Fruit fly (Drosophila melanogaster) whole organism, embryonic: ENCODE measurements around the gene pes.

ENCODE experiments used
- Antp ChIP-seq: fragments of 200-800 bp; sonication (Bioruptor generic); optimal IDR thresholded peaks from 3 replicates; lab custom pipeline; 2016; ENCODE audit warnings: missing biosample characterization, missing genetic modification characterization
- BtbVII ChIP-seq: fragments of 200-800 bp; sonication (Bioruptor generic); optimal IDR thresholded peaks from 3 replicates; lab custom pipeline; 2017; ENCODE audit warnings: missing biosample characterization, mild to moderate bottlenecking, missing genetic modification characterization
- CG12219 ChIP-seq: fragments of 200-800 bp; sonication (Bioruptor generic); optimal IDR thresholded peaks from 3 replicates; lab custom pipeline; 2018; ENCODE audit warnings: missing biosample characterization, mild to moderate bottlenecking, missing genetic modification characterization
- CG15696 ChIP-seq: fragments of 200-800 bp; sonication (Bioruptor generic); optimal IDR thresholded peaks from 2 replicates; lab custom pipeline; 2019; ENCODE audit warnings: missing biosample characterization, mild to moderate bottlenecking, missing genetic modification characterization, moderate library complexity
- CG1602 ChIP-seq: fragments of 200-800 bp; sonication (Bioruptor generic); optimal IDR thresholded peaks from 3 replicates; lab custom pipeline; 2016; ENCODE audit warnings: missing biosample characterization, missing genetic modification characterization
- CG18476 ChIP-seq: fragments of 200-800 bp; sonication (Bioruptor generic); optimal IDR thresholded peaks from 2 replicates; lab custom pipeline; 2016; ENCODE audit warnings: missing biosample characterization, mild to moderate bottlenecking, missing genetic modification characterization
- CG18619 ChIP-seq: fragments of 200-800 bp; sonication (Bioruptor generic); optimal IDR thresholded peaks from 3 replicates; lab custom pipeline; 2017; ENCODE audit warnings: missing biosample characterization, mild to moderate bottlenecking, missing genetic modification characterization
- CG2712 ChIP-seq: fragments of 200-800 bp; optimal IDR thresholded peaks from 3 replicates; lab custom pipeline; 2019; ENCODE audit warnings: missing biosample characterization, mild to moderate bottlenecking, missing genetic modification characterization, moderate library complexity
- CG30431 ChIP-seq: fragments of 200-800 bp; sonication (Bioruptor generic); optimal IDR thresholded peaks from 2 replicates; lab custom pipeline; 2017; ENCODE audit warnings: missing biosample characterization, missing genetic modification characterization
- CG34422 ChIP-seq: fragments of 200-800 bp; sonication (Bioruptor generic); IDR thresholded peaks from 3 replicates; pipeline ENCODE4 v1.3.6; 2022; ENCODE audit warnings: missing biosample characterization, missing genetic modification characterization
- CG3847 ChIP-seq: fragments of 200-800 bp; sonication (Bioruptor generic); IDR thresholded peaks from 2 replicates; pipeline ENCODE4 v1.3.6; 2022; ENCODE audit warnings: missing biosample characterization, missing genetic modification characterization
- CG4404 ChIP-seq: fragments of 200-800 bp; sonication (Bioruptor generic); IDR thresholded peaks from 2 replicates; pipeline ENCODE4 v1.3.6; 2022; ENCODE audit warnings: missing biosample characterization, missing genetic modification characterization
- CG7372 ChIP-seq: fragments of 200-800 bp; sonication (Bioruptor generic); IDR thresholded peaks from 2 replicates; pipeline ENCODE4 v1.3.6; 2022; ENCODE audit warnings: missing biosample characterization, missing genetic modification characterization
- CG8089 ChIP-seq: fragments of 200-800 bp; sonication (Bioruptor generic); optimal IDR thresholded peaks from 3 replicates; lab custom pipeline; 2016; ENCODE audit warnings: missing biosample characterization, missing genetic modification characterization
- CG8290 ChIP-seq, 3 experiments: fragments of 200-800 bp; sonication (Bioruptor generic); optimal IDR thresholded peaks; 2 replicates each; lab custom pipeline; 2016 to 2019; ENCODE audit warnings: missing biosample characterization in 3 of 3, missing genetic modification characterization in 3 of 3, mild to moderate bottlenecking in 2 of 3, moderate library complexity in 1 of 3
- CG8765 ChIP-seq: fragments of 200-800 bp; sonication (Bioruptor generic); IDR thresholded peaks from 2 replicates; pipeline ENCODE4 v1.3.6; 2022; ENCODE audit warnings: missing biosample characterization, missing genetic modification characterization
- CG9727 ChIP-seq: fragments of 200-800 bp; sonication (Bioruptor generic); optimal IDR thresholded peaks from 3 replicates; lab custom pipeline; 2017; ENCODE audit warnings: missing biosample characterization, mild to moderate bottlenecking, missing genetic modification characterization
- CG9797 ChIP-seq: fragments of 200-800 bp; sonication (Bioruptor generic); optimal IDR thresholded peaks from 3 replicates; lab custom pipeline; 2018; ENCODE audit warnings: missing biosample characterization, mild to moderate bottlenecking, missing genetic modification characterization
- Eip74EF ChIP-seq, 2 experiments: fragments of 200-800 bp in 1 of 2; fragments of >200 bp in 1 of 2; sonication (Bioruptor generic) in 1 of 2; optimal IDR thresholded peaks; 2 replicates each; lab custom pipeline; 2017 to 2019; ENCODE audit warnings: missing biosample characterization in 2 of 2, missing genetic modification characterization in 2 of 2, mild to moderate bottlenecking in 1 of 2, moderate library complexity in 1 of 2
- Fer2 ChIP-seq: fragments of 200-800 bp; sonication (Bioruptor generic); optimal IDR thresholded peaks from 2 replicates; lab custom pipeline; 2018; ENCODE audit warnings: missing biosample characterization, mild to moderate bottlenecking, missing genetic modification characterization, moderate library complexity
- H15 ChIP-seq: fragments of 200-800 bp; sonication (Bioruptor generic); IDR thresholded peaks from 3 replicates; pipeline ENCODE4 v1.3.6; 2022; ENCODE audit warnings: missing biosample characterization, missing genetic modification characterization
- HLH54F ChIP-seq: fragments of 200-800 bp; sonication (Bioruptor generic); optimal IDR thresholded peaks from 3 replicates; lab custom pipeline; 2016; ENCODE audit warnings: missing biosample characterization, missing genetic modification characterization
- HmgZ ChIP-seq: fragments of 200-800 bp; sonication (Bioruptor generic); optimal IDR thresholded peaks from 2 replicates; lab custom pipeline; 2018; ENCODE audit warnings: missing biosample characterization, mild to moderate bottlenecking, missing genetic modification characterization
- Hr3 ChIP-seq: fragments of 200-800 bp; sonication (Bioruptor generic); optimal IDR thresholded peaks from 3 replicates; lab custom pipeline; 2016; ENCODE audit warnings: missing biosample characterization, missing genetic modification characterization
- MBD-R2 ChIP-seq: fragments of 200-800 bp; sonication (Bioruptor generic); IDR thresholded peaks from 2 replicates; pipeline ENCODE4 v1.3.6; 2022; ENCODE audit warnings: missing biosample characterization, missing genetic modification characterization
- MESR4 ChIP-seq: fragments of 200-800 bp; sonication (Bioruptor generic); optimal IDR thresholded peaks from 2 replicates; lab custom pipeline; 2018; ENCODE audit warnings: missing biosample characterization, mild to moderate bottlenecking, missing genetic modification characterization, moderate library complexity
- Med ChIP-seq: fragments of 200-800 bp; sonication (Bioruptor generic); peaks from one replicate; lab custom pipeline; 2016; ENCODE audit warnings: missing biosample characterization, missing genetic modification characterization, mild to moderate bottlenecking, inconsistent platforms, moderate library complexity
- Neu2 ChIP-seq: fragments of 200-800 bp; sonication (Bioruptor generic); optimal IDR thresholded peaks from 3 replicates; lab custom pipeline; 2016; ENCODE audit warnings: missing biosample characterization, missing genetic modification characterization, borderline replicate concordance
- Sry-β ChIP-seq: fragments of 200-800 bp; sonication (Bioruptor generic); optimal IDR thresholded peaks from 2 replicates; lab custom pipeline; 2018; ENCODE audit warnings: missing biosample characterization, mild to moderate bottlenecking, missing genetic modification characterization, moderate library complexity
- Xbp1 ChIP-seq: fragments of 200-800 bp; sonication (Bioruptor generic); optimal IDR thresholded peaks from 3 replicates; lab custom pipeline; 2016; ENCODE audit warnings: missing biosample characterization, mild to moderate bottlenecking, missing genetic modification characterization
- corto ChIP-seq: fragments of 200-800 bp; sonication (Bioruptor generic); optimal IDR thresholded peaks from 2 replicates; lab custom pipeline; 2016; ENCODE audit warnings: missing biosample characterization, mild to moderate bottlenecking, missing genetic modification characterization, moderate library complexity
- crol ChIP-seq: fragments of 200-800 bp; sonication (Bioruptor generic); IDR thresholded peaks from 2 replicates; pipeline ENCODE4 v1.3.6; 2022; ENCODE audit warnings: missing biosample characterization, missing genetic modification characterization
- en ChIP-seq: fragments of 200-800 bp; sonication (Bioruptor generic); optimal IDR thresholded peaks from 2 replicates; lab custom pipeline; 2016; ENCODE audit warnings: missing biosample characterization, missing genetic modification characterization
- fd102C ChIP-seq: fragments of 200-800 bp; sonication (Bioruptor generic); optimal IDR thresholded peaks from 2 replicates; lab custom pipeline; 2018; ENCODE audit warnings: missing biosample characterization, mild to moderate bottlenecking, missing genetic modification characterization, moderate library complexity
- fd64A ChIP-seq: fragments of 200-800 bp; sonication (Bioruptor generic); optimal IDR thresholded peaks from 3 replicates; lab custom pipeline; 2018; ENCODE audit warnings: missing biosample characterization, mild to moderate bottlenecking, missing genetic modification characterization
- ftz-f1 ChIP-seq: fragments of 200-800 bp; sonication (Bioruptor generic); optimal IDR thresholded peaks from 2 replicates; lab custom pipeline; 2016; ENCODE audit warnings: missing biosample characterization, missing genetic modification characterization
- grau ChIP-seq: fragments of 200-800 bp; optimal IDR thresholded peaks from 3 replicates; lab custom pipeline; 2019; ENCODE audit warnings: missing biosample characterization, mild to moderate bottlenecking, missing genetic modification characterization, moderate library complexity
- hth ChIP-seq: fragments of >200 bp; optimal IDR thresholded peaks from 2 replicates; lab custom pipeline; 2017; ENCODE audit warnings: inconsistent platforms
- ind ChIP-seq: fragments of 200-800 bp; sonication (Bioruptor generic); optimal IDR thresholded peaks from 3 replicates; lab custom pipeline; 2016; ENCODE audit warnings: missing biosample characterization, missing genetic modification characterization
- lilli ChIP-seq: fragments of 200-800 bp; sonication (Bioruptor generic); optimal IDR thresholded peaks from 3 replicates; lab custom pipeline; 2016; ENCODE audit warnings: missing biosample characterization, missing genetic modification characterization
- nom ChIP-seq: fragments of 200-800 bp; sonication (Bioruptor generic); optimal IDR thresholded peaks from 2 replicates; lab custom pipeline; 2017; ENCODE audit warnings: missing biosample characterization, missing genetic modification characterization, mild to moderate bottlenecking, moderate library complexity, missing genetic modification reagents
- onecut ChIP-seq: fragments of 200-800 bp; sonication (Bioruptor generic); IDR thresholded peaks from 2 replicates; pipeline ENCODE4 v1.3.6; 2022; ENCODE audit warnings: missing biosample characterization, missing genetic modification characterization
- pfk ChIP-seq: fragments of 200-800 bp; sonication (Bioruptor generic); optimal IDR thresholded peaks from 2 replicates; lab custom pipeline; 2018; ENCODE audit warnings: missing biosample characterization, mild to moderate bottlenecking, missing genetic modification characterization, moderate library complexity
- prd ChIP-seq, 3 experiments: fragments of >200 bp in 2 of 3; fragments of 200-800 bp in 1 of 3; sonication (Bioruptor generic) in 1 of 3; optimal IDR thresholded peaks in 2 of 3; IDR thresholded peaks in 1 of 3; 2 replicates in 2 of 3; 3 replicates in 1 of 3; pipeline versions ENCODE4 v1.3.6 to Lab custom; 2017 to 2022; ENCODE audit warnings: missing biosample characterization in 1 of 3, missing genetic modification characterization in 1 of 3
- slbo ChIP-seq: fragments of 200-800 bp; sonication (Bioruptor generic); IDR thresholded peaks from 2 replicates; pipeline ENCODE4 v1.3.6; 2022; ENCODE audit warnings: missing biosample characterization, missing genetic modification characterization
- zfh1 ChIP-seq: fragments of 200-800 bp; sonication (Bioruptor generic); IDR thresholded peaks from 3 replicates; pipeline ENCODE4 v1.3.6; 2022; ENCODE audit warnings: missing biosample characterization, missing genetic modification characterization

The pes gene

DNA sequence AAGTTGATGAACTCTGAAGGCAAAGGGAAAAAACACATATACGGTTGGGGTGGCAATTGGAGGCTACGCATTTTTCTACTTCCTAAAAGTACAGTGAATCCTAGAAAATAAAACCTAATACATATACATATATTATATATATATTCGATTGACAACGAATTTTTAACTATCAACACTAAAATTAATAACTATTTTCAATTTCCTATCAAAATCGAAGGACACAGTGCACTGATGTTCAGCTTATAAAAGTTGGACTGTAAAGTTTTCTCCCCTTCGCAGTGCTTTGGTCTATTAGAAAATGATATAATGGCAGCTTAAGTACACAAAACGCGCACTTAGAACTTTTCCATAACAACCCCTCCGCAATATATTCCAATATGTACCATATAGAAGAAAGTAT is 31.1 kb downstream of the pes start (continued):
- TF ChIP-seq slbo: peak; percentile 52
- no peak for TF ChIP-seq MESR4 (GFP tag; lab: Kevin White, UChicago)
- no peak for TF ChIP-seq Xbp1 (GFP tag; lab: Kevin White, UChicago)
- no peak for TF ChIP-seq CG7372 (GFP tag; lab: Robert Waterston, UW)
- TF ChIP-seq corto: no peak
- no peak for TF ChIP-seq onecut (GFP tag; lab: Robert Waterston, UW)
- TF ChIP-seq CG3847 (GFP tag; lab: Robert Waterston, UW): peak; percentile 33; the same call in 1 of the 2 replicates
- TF ChIP-seq CG8089 (GFP tag; lab: Kevin White, UChicago): no peak
- TF ChIP-seq, all 482 proteins: peak for 24

DNA sequence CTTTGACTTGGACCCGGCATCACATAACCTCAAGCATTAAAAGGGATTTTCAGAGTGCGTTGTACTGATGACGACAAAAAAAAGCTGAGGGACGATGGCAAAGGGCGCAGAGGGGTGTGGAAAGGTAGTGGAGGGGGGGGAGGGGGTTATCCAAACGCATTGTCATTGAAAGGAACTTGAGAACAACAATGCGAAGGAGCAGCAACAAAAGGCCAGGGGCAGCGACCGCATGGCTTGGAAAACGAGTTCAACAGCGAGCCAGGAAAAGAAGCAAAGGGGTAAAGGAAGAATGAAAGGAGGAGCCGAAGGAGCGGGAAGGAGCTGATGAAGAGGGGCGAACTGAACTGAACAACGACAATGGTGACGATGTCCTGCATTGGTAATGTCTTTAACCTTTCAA is 31.7 kb downstream of the pes start:
- peak; percentile 10 for TF ChIP-seq Med
- TF ChIP-seq Eip74EF (GFP tag; optimal IDR thresholded peaks at IDR 0.05; lab: Kevin White, UChicago): no peak
- no peak for TF ChIP-seq Hr3 (GFP tag; lab: Kevin White, UChicago)
- TF ChIP-seq lilli (GFP tag; lab: Kevin White, UChicago): no peak
- no peak for TF ChIP-seq HmgZ
- peak; percentile 74 for TF ChIP-seq crol
- peak; percentile 25 for TF ChIP-seq nom (GFP tag; lab: Kevin White, UChicago)
- TF ChIP-seq CG18619 (GFP tag; lab: Kevin White, UChicago): no peak
- no peak for TF ChIP-seq CG12219

- TF ChIP-seq CG34422 (GFP tag; lab: Robert Waterston, UW) (no peak), HLH54F (GFP tag; lab: Kevin White, UChicago) (no peak), fd64A (peak; percentile 45), prd (optimal IDR thresholded peaks at IDR 0.05; lab: Kevin White, UChicago) (no peak), prd (GFP tag; IDR thresholded peaks at IDR 0.05; lab: Robert Waterston, UW) (no peak), CG8290 (GFP tag; optimal IDR thresholded peaks at IDR 0.05; lab: Kevin White, UChicago) (no peak), CG8290 (tag; optimal IDR thresholded peaks at IDR 0.05; lab: Kevin White, UChicago) (peak in 1 of 2 experiments; percentile 46), CG9797 (GFP tag; lab: Kevin White, UChicago) (no peak), BtbVII (GFP tag; lab: Kevin White, UChicago) (peak; percentile 83), fd102C (GFP tag; lab: Kevin White, UChicago) (no peak), grau (tag; lab: Kevin White, UChicago) (no peak), Antp (GFP tag; lab: Kevin White, UChicago) (no peak), CG1602 (no peak), CG18476 (GFP tag; lab: Kevin White, UChicago) (no peak), zfh1 (GFP tag; lab: Robert Waterston, UW) (no peak; the same call in 2 of the 3 replicates), Sry-β (GFP tag; lab: Kevin White, UChicago) (no peak), CG15696 (tag; lab: Kevin White, UChicago) (peak; percentile 33), ind (no peak), H15 (GFP tag; lab: Robert Waterston, UW) (no peak), hth (lab: Kevin White, UChicago) (no peak), MBD-R2 (GFP tag; lab: Robert Waterston, UW) (no peak), CG2712 (peak; percentile 23), CG9727 (GFP tag; lab: Kevin White, UChicago) (peak; percentile 67), en (no peak), pfk (GFP tag; lab: Kevin White, UChicago) (no peak), CG4404 (no peak), ftz-f1 (GFP tag; lab: Kevin White, UChicago) (no peak), Fer2 (tag; lab: Kevin White, UChicago) (peak; percentile 48), Neu2 (GFP tag; lab: Kevin White, UChicago) (no peak), CG30431 (no peak), CG8765 (GFP tag; lab: Robert Waterston, UW) (no peak)
Observed at dm6 chr2L:7960581-7961530, 33.1 kb downstream of the pes start.
